Worm (Caenorhabditis elegans) whole organism, late embryonic: ENCODE data around the gene pfs-2.

Experiments used
- C08G9.2 ChIP-seq: sonication (generic microtip); optimal IDR thresholded peaks from 2 replicates; lab custom pipeline; 2016; ENCODE audit warnings: mild to moderate bottlenecking, missing genetic modification characterization, moderate library complexity, missing compliant biosample characterization
- K02D7.2 ChIP-seq: sonication (generic microtip); optimal IDR thresholded peaks from 2 replicates; lab custom pipeline; 2017; ENCODE audit warnings: mild to moderate bottlenecking, missing genetic modification characterization, missing compliant biosample characterization
- Y22D7AL.16 ChIP-seq: sonication (generic microtip); optimal IDR thresholded peaks from 2 replicates; lab custom pipeline; 2016; ENCODE audit warnings: missing genetic modification characterization, missing compliant biosample characterization
- ceh-14 ChIP-seq: sonication (generic microtip); optimal IDR thresholded peaks from 2 replicates; lab custom pipeline; 2016; ENCODE audit warnings: missing genotype, missing genetic modification characterization, missing compliant biosample characterization
- ceh-18 ChIP-seq: sonication (generic microtip); optimal IDR thresholded peaks from 2 replicates; lab custom pipeline; 2016; ENCODE audit warnings: missing genetic modification characterization, missing compliant biosample characterization
- ceh-2 ChIP-seq: sonication (generic microtip); optimal IDR thresholded peaks from 2 replicates; lab custom pipeline; 2016; ENCODE audit warnings: missing genotype, missing genetic modification characterization, missing compliant biosample characterization
- ceh-22 ChIP-seq: sonication (generic microtip); optimal IDR thresholded peaks from 2 replicates; lab custom pipeline; 2017; ENCODE audit warnings: missing biosample characterization, missing genetic modification characterization
- ceh-24 ChIP-seq: sonication (generic microtip); optimal IDR thresholded peaks from 2 replicates; lab custom pipeline; 2016; ENCODE audit warnings: mild to moderate bottlenecking, missing genetic modification characterization, missing compliant biosample characterization
- ceh-31 ChIP-seq: sonication (generic microtip); optimal IDR thresholded peaks from 2 replicates; lab custom pipeline; 2016; ENCODE audit warnings: missing genetic modification characterization, missing compliant biosample characterization
- ceh-34 ChIP-seq: sonication (generic microtip); optimal IDR thresholded peaks from 2 replicates; lab custom pipeline; 2016; ENCODE audit warnings: mild to moderate bottlenecking, missing genetic modification characterization, missing compliant biosample characterization
- ceh-45 ChIP-seq: fragments of 200-800 bp; sonication (Bioruptor generic); IDR thresholded peaks from 2 replicates; pipeline ENCODE4 v1.3.6; 2022; ENCODE audit warnings: missing genetic modification reagents, missing genetic modification characterization, missing compliant biosample characterization
- ceh-48 ChIP-seq: sonication (generic microtip); optimal IDR thresholded peaks from 2 replicates; lab custom pipeline; 2016; ENCODE audit warnings: missing genetic modification characterization, inconsistent platforms, missing compliant biosample characterization
- dmd-4 ChIP-seq: sonication (generic microtip); optimal IDR thresholded peaks from 2 replicates; lab custom pipeline; 2016; ENCODE audit warnings: borderline replicate concordance, missing genetic modification characterization, missing compliant biosample characterization
- dve-1 ChIP-seq: sonication (generic microtip); optimal IDR thresholded peaks from 2 replicates; lab custom pipeline; 2017; ENCODE audit warnings: antibody characterized with exemption, mild to moderate bottlenecking, missing genetic modification characterization, missing compliant biosample characterization
- elt-2 ChIP-seq: sonication (generic microtip); optimal IDR thresholded peaks from 2 replicates; lab custom pipeline; 2016; ENCODE audit warnings: missing genetic modification reagents, missing genetic modification characterization, missing compliant biosample characterization
- ets-4 ChIP-seq: sonication (generic microtip); optimal IDR thresholded peaks from 2 replicates; lab custom pipeline; 2016; ENCODE audit warnings: missing genetic modification characterization, missing compliant biosample characterization
- eyg-1 ChIP-seq: sonication (generic microtip); optimal IDR thresholded peaks from 2 replicates; lab custom pipeline; 2016; ENCODE audit warnings: missing genotype, missing genetic modification characterization, missing compliant biosample characterization
- fax-1 ChIP-seq: sonication (generic microtip); optimal IDR thresholded peaks from 2 replicates; lab custom pipeline; 2016; ENCODE audit warnings: missing genotype, missing genetic modification characterization, missing compliant biosample characterization
- gmeb-2 ChIP-seq: sonication (generic microtip); optimal IDR thresholded peaks from 2 replicates; lab custom pipeline; 2016; ENCODE audit warnings: missing genetic modification characterization, inconsistent platforms, missing compliant biosample characterization
- hlh-30 ChIP-seq: sonication (generic microtip); optimal IDR thresholded peaks from 2 replicates; lab custom pipeline; 2017; ENCODE audit warnings: antibody characterized with exemption, missing genetic modification characterization, missing compliant biosample characterization; ENCODE audit not compliant: insufficient read depth
- hlh-8 ChIP-seq: sonication (generic microtip); optimal IDR thresholded peaks from 2 replicates; lab custom pipeline; 2016; ENCODE audit warnings: missing genotype, missing genetic modification characterization, missing compliant biosample characterization
- lin-11 ChIP-seq: fragments of 200-800 bp; sonication (Bioruptor generic); optimal IDR thresholded peaks from 2 replicates; lab custom pipeline; 2018; ENCODE audit warnings: mild to moderate bottlenecking, missing genetic modification characterization, missing compliant biosample characterization
- madf-2 ChIP-seq: sonication (generic microtip); optimal IDR thresholded peaks from 2 replicates; lab custom pipeline; 2017; ENCODE audit warnings: missing genetic modification characterization, missing compliant biosample characterization
- mec-3 ChIP-seq: sonication (generic microtip); optimal IDR thresholded peaks from 2 replicates; lab custom pipeline; 2016; ENCODE audit warnings: borderline replicate concordance, missing genetic modification characterization, missing compliant biosample characterization
- nfya-1 ChIP-seq: sonication (generic microtip); optimal IDR thresholded peaks from 2 replicates; lab custom pipeline; 2017; ENCODE audit warnings: missing genetic modification characterization, mild to moderate bottlenecking, missing compliant biosample characterization, antibody characterized with exemption, moderate library complexity
- pat-9 ChIP-seq: fragments of 200-800 bp; sonication (Bioruptor generic); optimal IDR thresholded peaks from 2 replicates; lab custom pipeline; 2018; ENCODE audit warnings: mild to moderate bottlenecking, missing genetic modification characterization, moderate library complexity, missing compliant biosample characterization
- pax-1 ChIP-seq: fragments of 150-350 bp; optimal IDR thresholded peaks from 2 replicates; lab custom pipeline; 2014; ENCODE audit warnings: missing biosample characterization, missing genetic modification characterization
- pha-2 ChIP-seq: sonication (generic microtip); optimal IDR thresholded peaks from 2 replicates; lab custom pipeline; 2017; ENCODE audit warnings: mild to moderate bottlenecking, missing genetic modification characterization, missing compliant biosample characterization
- pqm-1 ChIP-seq: sonication (generic microtip); optimal IDR thresholded peaks from 2 replicates; lab custom pipeline; 2016; ENCODE audit warnings: missing genetic modification characterization, missing compliant biosample characterization
- pros-1 ChIP-seq: fragments of 150-350 bp; optimal IDR thresholded peaks from 2 replicates; lab custom pipeline; 2014; ENCODE audit warnings: missing biosample characterization, missing genetic modification reagents, missing genetic modification characterization
- ref-2 ChIP-seq: sonication (generic microtip); optimal IDR thresholded peaks from 2 replicates; lab custom pipeline; 2016; ENCODE audit warnings: missing genetic modification characterization, missing compliant biosample characterization
- rnt-1 ChIP-seq: sonication (generic microtip); optimal IDR thresholded peaks from 2 replicates; lab custom pipeline; 2016; ENCODE audit warnings: missing genetic modification characterization, missing compliant biosample characterization
- sdc-2 ChIP-seq: sonication (generic microtip); optimal IDR thresholded peaks from 2 replicates; lab custom pipeline; 2016; ENCODE audit warnings: missing genotype, missing genetic modification characterization, missing compliant biosample characterization
- sox-2 ChIP-seq: fragments of 200-800 bp; sonication (Bioruptor generic); IDR thresholded peaks from 2 replicates; pipeline ENCODE4 v1.3.6; 2022; ENCODE audit warnings: missing genetic modification reagents, missing genetic modification characterization, missing compliant biosample characterization
- sox-4 ChIP-seq: sonication (generic microtip); optimal IDR thresholded peaks from 2 replicates; lab custom pipeline; 2017; ENCODE audit warnings: mild to moderate bottlenecking, missing genetic modification characterization, inconsistent platforms, missing compliant biosample characterization
- syd-9 ChIP-seq: sonication (generic microtip); optimal IDR thresholded peaks from 2 replicates; lab custom pipeline; 2016; ENCODE audit warnings: mild to moderate bottlenecking, missing genetic modification characterization, moderate library complexity, missing compliant biosample characterization
- tbx-2 ChIP-seq: sonication (generic microtip); optimal IDR thresholded peaks from 2 replicates; lab custom pipeline; 2016; ENCODE audit warnings: missing genetic modification characterization, missing compliant biosample characterization
- tbx-7 ChIP-seq: sonication (generic microtip); optimal IDR thresholded peaks from 2 replicates; lab custom pipeline; 2016; ENCODE audit warnings: missing genotype, missing genetic modification characterization, missing compliant biosample characterization
- ttx-3 ChIP-seq: sonication (generic microtip); optimal IDR thresholded peaks from 2 replicates; lab custom pipeline; 2016; ENCODE audit warnings: missing genetic modification reagents, missing genetic modification characterization, missing compliant biosample characterization
- unc-3 ChIP-seq, 2 experiments: fragments of 200-800 bp in 1 of 2; sonication (Bioruptor generic) in 1 of 2; sonication (generic microtip) in 1 of 2; conservative IDR thresholded peaks in 1 of 2; optimal IDR thresholded peaks in 1 of 2; 2 replicates each; pipeline versions ENCODE4 v1.3.6 to Lab custom; 2016 to 2022; ENCODE audit warnings: missing compliant biosample characterization in 2 of 2, missing genetic modification characterization in 2 of 2, missing genetic modification reagents in 1 of 2
- unc-42 ChIP-seq: sonication (generic microtip); optimal IDR thresholded peaks from 2 replicates; lab custom pipeline; 2016; ENCODE audit warnings: missing genotype, missing genetic modification characterization, missing compliant biosample characterization
- unc-55 ChIP-seq: sonication (generic microtip); optimal IDR thresholded peaks from 2 replicates; lab custom pipeline; 2017; ENCODE audit warnings: missing biosample characterization, missing genetic modification reagents, missing genetic modification characterization
- unc-86 ChIP-seq: sonication (generic microtip); optimal IDR thresholded peaks from 2 replicates; lab custom pipeline; 2016; ENCODE audit warnings: missing genetic modification characterization, missing compliant biosample characterization
- ztf-16 ChIP-seq: sonication (generic microtip); optimal IDR thresholded peaks from 2 replicates; lab custom pipeline; 2017; ENCODE audit warnings: missing genetic modification characterization, missing compliant biosample characterization

Gene pfs-2

ce11 chrII:14357936-14358416, at the start of gene pfs-2, which contains the start of gene agl-1:
pfs-2 (plus strand) TSS chrII:14358366.
agl-1 (minus strand) TSS chrII:14358113.
- TF ChIP-seq ref-2 (tag; lab: Kevin White, UChicago) (peak; percentile 7), eyg-1 (no peak), ceh-18 (tag; lab: Kevin White, UChicago) (peak; percentile 64), ceh-48 (tag; lab: Kevin White, UChicago) (peak; percentile 67), pros-1 (tag; lab: Kevin White, UChicago) (no peak), C08G9.2 (peak; percentile 26), ceh-14 (tag; lab: Kevin White, UChicago) (peak; percentile 17), pha-2 (no peak), syd-9 (tag; lab: Kevin White, UChicago) (no peak), elt-2 (tag; lab: Kevin White, UChicago) (peak; percentile 42), unc-42 (tag; lab: Kevin White, UChicago) (peak; percentile 10), sox-2 (GFP tag; lab: Robert Waterston, UW) (no peak), mec-3 (no peak), ceh-22 (no peak), hlh-30 (tag; lab: Kevin White, UChicago) (peak; percentile 43), fax-1 (tag; lab: Kevin White, UChicago) (peak; percentile 11), madf-2 (tag; lab: Kevin White, UChicago) (peak; percentile 21), hlh-8 (tag; lab: Kevin White, UChicago) (no peak), rnt-1 (tag; lab: Kevin White, UChicago) (peak; percentile 21), ttx-3 (tag; lab: Kevin White, UChicago) (peak; percentile 18), nfya-1 (peak; percentile 77), sdc-2 (tag; lab: Kevin White, UChicago) (no peak), dmd-4 (tag; lab: Kevin White, UChicago) (no peak), ceh-24 (tag; lab: Kevin White, UChicago) (no peak), sox-4 (peak; percentile 43), ceh-34 (tag; lab: Kevin White, UChicago) (no peak), lin-11 (no peak), pat-9 (peak; percentile 11), unc-86 (peak; percentile 21), ceh-31 (tag; lab: Kevin White, UChicago) (peak; percentile 41), ztf-16 (tag; lab: Kevin White, UChicago) (no peak)
- TF ChIP-seq, all 69 proteins: peak for 17

DNA sequence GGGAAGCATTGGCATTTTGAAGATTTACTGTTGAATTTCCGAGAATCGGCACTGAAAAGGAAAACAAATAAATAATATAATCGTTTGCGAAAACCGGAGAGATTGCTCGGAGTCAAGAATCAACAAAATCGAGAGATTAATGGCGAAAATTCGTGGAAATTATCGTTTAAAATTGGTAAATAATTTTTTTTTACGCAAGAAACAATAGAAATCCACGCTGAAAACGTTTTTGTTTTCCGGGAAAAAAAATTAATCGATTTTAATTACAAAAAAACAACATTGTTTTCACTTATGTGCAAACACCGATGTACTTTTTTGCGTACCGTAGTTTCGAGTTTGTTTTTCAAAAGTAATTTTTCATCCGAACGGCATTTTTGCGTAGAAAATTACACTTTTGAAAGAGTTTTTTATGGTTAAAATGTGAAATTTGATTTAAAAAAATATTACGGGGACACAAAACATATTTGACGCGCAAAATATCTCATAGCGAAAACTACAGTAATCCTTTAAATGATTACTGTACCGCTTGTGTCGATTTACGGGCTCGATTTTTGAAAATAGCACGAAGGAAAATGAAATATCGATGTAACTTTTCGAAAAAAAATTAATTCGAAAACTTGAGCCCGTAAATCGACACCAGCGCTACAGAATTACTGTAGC, 47.3 kb upstream of the pfs-2 start, which contains the start of gene ctl-3:
TSS of gene ctl-3 (minus strand) at position 51 of the 660 bp plus-strand sequence.
- TF ChIP-seq tbx-7 (no peak), hlh-8 (tag; lab: Kevin White, UChicago) (no peak), rnt-1 (tag; lab: Kevin White, UChicago) (no peak), ceh-45 (GFP tag; lab: Robert Waterston, UW) (no peak), mec-3 (no peak), ceh-48 (tag; lab: Kevin White, UChicago) (no peak), sox-4 (no peak), K02D7.2 (tag; lab: Kevin White, UChicago) (no peak), sdc-2 (tag; lab: Kevin White, UChicago) (no peak), nfya-1 (no peak), ceh-31 (tag; lab: Kevin White, UChicago) (no peak), eyg-1 (no peak), ets-4 (tag; lab: Kevin White, UChicago) (no peak), unc-3 (GFP tag; conservative IDR thresholded peaks at IDR 0.05; lab: Robert Waterston, UW) (no peak), unc-3 (tag; optimal IDR thresholded peaks at IDR 0.05; lab: Kevin White, UChicago) (no peak)
- TF ChIP-seq, all 69 proteins: peak for 0

- TF ChIP-seq ceh-31 (tag; lab: Kevin White, UChicago) (no peak), gmeb-2 (tag; lab: Kevin White, UChicago) (no peak), Y22D7AL.16 (tag; lab: Kevin White, UChicago) (no peak), dve-1 (tag; lab: Kevin White, UChicago) (no peak), tbx-2 (no peak), pax-1 (tag; lab: Kevin White, UChicago) (no peak), ceh-2 (tag; lab: Kevin White, UChicago) (no peak), pqm-1 (no peak), unc-55 (GFP tag; lab: Kevin White, UChicago) (no peak)
Observed at ce11 chrII:14311537-14311936, 46.6 kb upstream of the pfs-2 start.
